Worm (Caenorhabditis elegans) whole organism, L2 larva: Measurements from ENCODE around the gene srh-100.

ENCODE experiments used
- F13H6.1 ChIP-seq: sonication (generic microtip); optimal IDR thresholded peaks from 2 replicates; lab custom pipeline; 2016; ENCODE audit warnings: missing genetic modification characterization, missing compliant biosample characterization
- R02D3.7 ChIP-seq: fragments of 150-350 bp; optimal IDR thresholded peaks from 2 replicates; lab custom pipeline; 2014; ENCODE audit warnings: missing biosample characterization, missing genetic modification characterization
- ZK546.5 ChIP-seq: sonication (generic microtip); optimal IDR thresholded peaks from 2 replicates; lab custom pipeline; 2017; ENCODE audit warnings: missing biosample characterization, missing genetic modification characterization
- alr-1 ChIP-seq: fragments of 150-350 bp; optimal IDR thresholded peaks from 2 replicates; lab custom pipeline; 2014; ENCODE audit warnings: missing biosample characterization, missing genetic modification characterization
- aly-2 ChIP-seq: fragments of 150-350 bp; optimal IDR thresholded peaks from 2 replicates; lab custom pipeline; 2014; ENCODE audit warnings: missing biosample characterization, missing genetic modification characterization
- ama-1 ChIP-seq: fragments of 150-350 bp; optimal IDR thresholded peaks from 2 replicates; lab custom pipeline; 2018; ENCODE audit warnings: inconsistent platforms
- blmp-1 ChIP-seq: sonication (generic microtip); optimal IDR thresholded peaks from 2 replicates; lab custom pipeline; 2017; ENCODE audit warnings: missing genetic modification characterization, mild to moderate bottlenecking, missing compliant biosample characterization, antibody characterized with exemption, moderate library complexity; ENCODE audit not compliant: insufficient read depth
- ceh-16 ChIP-seq: fragments of 150-350 bp; optimal IDR thresholded peaks from 2 replicates; lab custom pipeline; 2014; ENCODE audit warnings: missing biosample characterization, missing genetic modification characterization
- ceh-82 ChIP-seq: fragments of 150-350 bp; optimal IDR thresholded peaks from 2 replicates; lab custom pipeline; 2014; ENCODE audit warnings: missing biosample characterization, missing genetic modification characterization
- dmd-4 ChIP-seq: sonication (generic microtip); optimal IDR thresholded peaks from 2 replicates; lab custom pipeline; 2017; ENCODE audit warnings: missing biosample characterization, missing genetic modification characterization
- elt-3 ChIP-seq: sonication (generic microtip); optimal IDR thresholded peaks from 2 replicates; lab custom pipeline; 2017; ENCODE audit warnings: missing biosample characterization, missing genetic modification characterization
- fos-1 ChIP-seq: fragments of 150-350 bp; optimal IDR thresholded peaks from 2 replicates; lab custom pipeline; 2014; ENCODE audit warnings: missing biosample characterization, missing genetic modification characterization
- gmeb-1 ChIP-seq: fragments of 150-350 bp; optimal IDR thresholded peaks from 2 replicates; lab custom pipeline; 2014; ENCODE audit warnings: missing biosample characterization, missing genetic modification characterization
- lin-11 ChIP-seq: fragments of 150-350 bp; sonication (generic microtip); optimal IDR thresholded peaks from 2 replicates; lab custom pipeline; 2014; ENCODE audit warnings: missing biosample characterization, missing genetic modification characterization, inconsistent platforms, mixed read lengths
- lin-13 ChIP-seq: fragments of 150-350 bp; optimal IDR thresholded peaks from 2 replicates; lab custom pipeline; 2014; ENCODE audit warnings: missing biosample characterization, missing genetic modification reagents, missing genetic modification characterization
- lsy-2 ChIP-seq, 2 experiments: fragments of 150-350 bp in 1 of 2; sonication (generic microtip) in 1 of 2; optimal IDR thresholded peaks; 2 replicates each; lab custom pipeline; 2014 to 2017; ENCODE audit warnings: missing biosample characterization in 2 of 2, missing genetic modification characterization in 2 of 2
- mab-5 ChIP-seq: fragments of 150-350 bp; optimal IDR thresholded peaks from 2 replicates; lab custom pipeline; 2014; ENCODE audit warnings: missing biosample characterization, missing genetic modification characterization
- mbf-1 ChIP-seq: sonication (generic microtip); optimal IDR thresholded peaks from 2 replicates; lab custom pipeline; 2017; ENCODE audit warnings: missing biosample characterization, missing genetic modification characterization
- mdl-1 ChIP-seq, 2 experiments: fragments of 150-350 bp in 1 of 2; sonication (generic microtip) in 1 of 2; optimal IDR thresholded peaks; 2 replicates each; lab custom pipeline; 2017; ENCODE audit warnings: missing biosample characterization in 2 of 2, missing genetic modification characterization in 2 of 2
- nhr-10 ChIP-seq: sonication (generic microtip); optimal IDR thresholded peaks from 2 replicates; lab custom pipeline; 2017; ENCODE audit warnings: missing biosample characterization, missing genetic modification characterization
- nhr-11 ChIP-seq: fragments of 150-350 bp; optimal IDR thresholded peaks from 2 replicates; lab custom pipeline; 2014; ENCODE audit warnings: missing biosample characterization, missing genetic modification characterization
- nhr-12 ChIP-seq: fragments of 150-350 bp; optimal IDR thresholded peaks from 2 replicates; lab custom pipeline; 2014; ENCODE audit warnings: missing biosample characterization, missing genetic modification characterization
- nhr-21 ChIP-seq: fragments of 150-350 bp; optimal IDR thresholded peaks from 2 replicates; lab custom pipeline; 2014; ENCODE audit warnings: missing biosample characterization, missing genetic modification characterization
- nhr-23 ChIP-seq: fragments of 150-350 bp; optimal IDR thresholded peaks from 2 replicates; lab custom pipeline; 2014; ENCODE audit warnings: missing biosample characterization, missing genetic modification reagents, missing genetic modification characterization
- nhr-77 ChIP-seq: fragments of 150-350 bp; optimal IDR thresholded peaks from 2 replicates; lab custom pipeline; 2014; ENCODE audit warnings: missing biosample characterization, missing genetic modification characterization
- peb-1 ChIP-seq: fragments of 150-350 bp; optimal IDR thresholded peaks from 2 replicates; lab custom pipeline; 2014; ENCODE audit warnings: missing biosample characterization, missing genetic modification characterization
- sem-4 ChIP-seq: fragments of 150-350 bp; optimal IDR thresholded peaks from 2 replicates; lab custom pipeline; 2014; ENCODE audit warnings: missing biosample characterization, missing genetic modification reagents, missing genetic modification characterization
- skn-1 ChIP-seq: sonication (generic microtip); optimal IDR thresholded peaks from 2 replicates; lab custom pipeline; 2017; ENCODE audit warnings: missing biosample characterization, missing genetic modification characterization
- sma-3 ChIP-seq: sonication (generic microtip); optimal IDR thresholded peaks from 2 replicates; lab custom pipeline; 2016; ENCODE audit warnings: missing genetic modification reagents, missing genetic modification characterization, missing compliant biosample characterization
- sma-9 ChIP-seq, 2 experiments: fragments of 150-350 bp in 1 of 2; sonication (generic microtip) in 1 of 2; optimal IDR thresholded peaks; 2 replicates each; lab custom pipeline; 2014 to 2016; ENCODE audit warnings: missing genetic modification characterization in 2 of 2, mild to moderate bottlenecking in 1 of 2, missing biosample characterization in 1 of 2, missing compliant biosample characterization in 1 of 2, missing genetic modification reagents in 1 of 2, moderate library complexity in 1 of 2
- snpc-4 ChIP-seq: fragments of 150-350 bp; optimal IDR thresholded peaks from 2 replicates; lab custom pipeline; 2014; ENCODE audit warnings: missing biosample characterization, missing genetic modification characterization
- unc-62 ChIP-seq: fragments of 150-350 bp; optimal IDR thresholded peaks from 2 replicates; lab custom pipeline; 2014; ENCODE audit warnings: missing biosample characterization, missing genetic modification reagents, missing genetic modification characterization
- ztf-11 ChIP-seq: sonication (generic microtip); optimal IDR thresholded peaks from 2 replicates; lab custom pipeline; 2017; ENCODE audit warnings: missing biosample characterization, missing genetic modification characterization
- ztf-4 ChIP-seq: fragments of 150-350 bp; optimal IDR thresholded peaks from 2 replicates; lab custom pipeline; 2014; ENCODE audit warnings: missing biosample characterization, missing genetic modification characterization

srh-100 gene

ce11 chrII:3705320-3705719 is 9.2 kb downstream of the srh-100 start, which contains the start of gene srx-108:
Gene srx-108, plus strand, starts transcription at chrII:3705620.
- TF ChIP-seq nhr-12 (tag; lab: Kevin White, UChicago), result no peak
- no peak for TF ChIP-seq blmp-1 (tag; lab: Kevin White, UChicago)
- no peak for TF ChIP-seq lin-11

ce11 chrII:3701305-3701704 is 13.2 kb downstream of the srh-100 start, which contains the start of gene srx-105:
Gene srx-105, minus strand, starts transcription at chrII:3701405.
- TF ChIP-seq alr-1, result no peak

ce11 chrII:3699591-3699990 is 14.9 kb downstream of the srh-100 start, which contains the start of gene srx-104:
Gene srx-104, minus strand, starts transcription at chrII:3699691.
- TF ChIP-seq snpc-4, result no peak
- no peak for TF ChIP-seq F13H6.1 (tag; lab: Kevin White, UChicago)
- TF ChIP-seq mab-5 (tag; lab: Kevin White, UChicago), result no peak
- TF ChIP-seq sma-3 (GFP tag; lab: Kevin White, UChicago), result no peak
- TF ChIP-seq nhr-12 (tag; lab: Kevin White, UChicago), result no peak
- no peak for TF ChIP-seq sem-4 (tag; lab: Kevin White, UChicago)
- TF ChIP-seq ceh-16, result no peak
- no peak for TF ChIP-seq ama-1 (lab: Kevin White, UChicago)
- TF ChIP-seq ceh-82 (tag; lab: Kevin White, UChicago), result no peak
- TF ChIP-seq nhr-23, result no peak
- no peak for TF ChIP-seq aly-2 (tag; lab: Kevin White, UChicago)
- no peak for TF ChIP-seq ztf-4 (tag; lab: Kevin White, UChicago)
- no peak for TF ChIP-seq peb-1 (tag; lab: Kevin White, UChicago)
- no peak for TF ChIP-seq nhr-11

- no peak for TF ChIP-seq peb-1 (tag; lab: Kevin White, UChicago)
- TF ChIP-seq lin-13 (GFP tag; lab: Kevin White, UChicago), result no peak
- TF ChIP-seq gmeb-1 (tag; lab: Kevin White, UChicago), result no peak
- no peak for TF ChIP-seq ama-1 (lab: Kevin White, UChicago)
- TF ChIP-seq ztf-11 (tag; lab: Kevin White, UChicago), result no peak
- TF ChIP-seq nhr-12 (tag; lab: Kevin White, UChicago), result no peak
- no peak for TF ChIP-seq nhr-21 (tag; lab: Kevin White, UChicago)
- no peak for TF ChIP-seq skn-1 (tag; lab: Kevin White, UChicago)
- no peak for TF ChIP-seq elt-3
- no peak for TF ChIP-seq ZK546.5 (tag; lab: Kevin White, UChicago)
- no peak for TF ChIP-seq sem-4 (tag; lab: Kevin White, UChicago)
- no peak for TF ChIP-seq sma-3 (GFP tag; lab: Kevin White, UChicago)
- no peak for TF ChIP-seq nhr-23
- no peak for TF ChIP-seq nhr-77 (tag; lab: Kevin White, UChicago)
Observed at ce11 chrII:3694664-3695063, 19.8 kb downstream of the srh-100 start, which contains the start of gene srx-102. Gene srx-102, minus strand, starts transcription at chrII:3694764.

- TF ChIP-seq F13H6.1 (tag; lab: Kevin White, UChicago) (no peak), ceh-16 (no peak), ZK546.5 (tag; lab: Kevin White, UChicago) (no peak), sma-3 (GFP tag; lab: Kevin White, UChicago) (no peak), blmp-1 (tag; lab: Kevin White, UChicago) (no peak), snpc-4 (no peak), fos-1 (tag; lab: Kevin White, UChicago) (no peak), nhr-10 (tag; lab: Kevin White, UChicago) (no peak), unc-62 (GFP tag; lab: Kevin White, UChicago) (no peak), peb-1 (tag; lab: Kevin White, UChicago) (no peak), lsy-2 (tag; optimal IDR thresholded peaks at IDR 0.05; lab: Kevin White, UChicago) (no peak), R02D3.7 (tag; lab: Kevin White, UChicago) (no peak), gmeb-1 (tag; lab: Kevin White, UChicago) (no peak), nhr-11 (no peak), mdl-1 (tag; optimal IDR thresholded peaks at IDR 0.05; lab: Kevin White, UChicago) (no peak), mbf-1 (tag; lab: Kevin White, UChicago) (no peak), ztf-4 (tag; lab: Kevin White, UChicago) (no peak), sma-9 (GFP tag; optimal IDR thresholded peaks at IDR 0.05; lab: Kevin White, UChicago) (no peak), sma-9 (tag; optimal IDR thresholded peaks at IDR 0.05; lab: Kevin White, UChicago) (no peak), dmd-4 (no peak)
Observed at ce11 chrII:3690646-3691045, 23.8 kb downstream of the srh-100 start, which contains the start of gene srx-101. Gene srx-101, minus strand, starts transcription at chrII:3690746.
